Fruit fly (Drosophila melanogaster) whole organism, prepupa: ENCODE results near the gene Naglu.
A peak's percentile ranks its signal among the peaks of the same experiment; 100 is the strongest.

Source experiments
- CG10631 ChIP-seq: fragments of 200-800 bp; sonication (Bioruptor generic); optimal IDR thresholded peaks from 2 replicates; lab custom pipeline; 2016; ENCODE audit warnings: missing biosample characterization, missing genetic modification characterization
- CG10669 ChIP-seq: fragments of 200-800 bp; sonication (Bioruptor generic); optimal IDR thresholded peaks from 3 replicates; lab custom pipeline; 2018; ENCODE audit warnings: missing biosample characterization, mild to moderate bottlenecking, missing genetic modification characterization, moderate library complexity
- CG11294 ChIP-seq: fragments of 200-800 bp; sonication (Bioruptor generic); IDR thresholded peaks from 2 replicates; pipeline ENCODE4 v1.3.6; 2022; ENCODE audit warnings: missing biosample characterization, missing genetic modification characterization
- CG11902 ChIP-seq: fragments of 200-800 bp; sonication (Bioruptor generic); optimal IDR thresholded peaks from 3 replicates; lab custom pipeline; 2016; ENCODE audit warnings: missing biosample characterization, missing genetic modification characterization
- CG1621 ChIP-seq: fragments of 200-800 bp; sonication (Bioruptor generic); optimal IDR thresholded peaks from 3 replicates; lab custom pipeline; 2018; ENCODE audit warnings: missing biosample characterization, mild to moderate bottlenecking, missing genetic modification characterization
- CG3032 ChIP-seq: fragments of 200-800 bp; optimal IDR thresholded peaks from 2 replicates; lab custom pipeline; 2019; ENCODE audit warnings: missing biosample characterization, mild to moderate bottlenecking, missing genetic modification characterization, moderate library complexity
- CG32006 ChIP-seq: fragments of 200-800 bp; sonication (Bioruptor generic); optimal IDR thresholded peaks from 3 replicates; lab custom pipeline; 2017; ENCODE audit warnings: missing biosample characterization, mild to moderate bottlenecking, missing genetic modification characterization
- CG34406 ChIP-seq: fragments of 200-800 bp; sonication (Bioruptor generic); optimal IDR thresholded peaks from 3 replicates; lab custom pipeline; 2016; ENCODE audit warnings: missing biosample characterization, missing genetic modification characterization
- CG7368 ChIP-seq: fragments of 200-800 bp; sonication (Bioruptor generic); optimal IDR thresholded peaks from 3 replicates; lab custom pipeline; 2016; ENCODE audit warnings: missing biosample characterization, missing genetic modification characterization
- CG9139 ChIP-seq: fragments of 200-800 bp; sonication (Bioruptor generic); optimal IDR thresholded peaks from 3 replicates; lab custom pipeline; 2017; ENCODE audit warnings: missing biosample characterization, mild to moderate bottlenecking, missing genetic modification characterization
- Ets96B ChIP-seq: fragments of 200-800 bp; optimal IDR thresholded peaks from 2 replicates; lab custom pipeline; 2019; ENCODE audit warnings: missing biosample characterization, mild to moderate bottlenecking, missing genetic modification characterization, moderate library complexity
- Gug ChIP-seq: fragments of 200-800 bp; sonication (Bioruptor generic); IDR thresholded peaks from 2 replicates; pipeline ENCODE4 v1.3.6; 2022; ENCODE audit warnings: missing biosample characterization, missing genetic modification characterization
- Hr38 ChIP-seq: sonication (Bioruptor generic); optimal IDR thresholded peaks from 2 replicates; lab custom pipeline; 2016; ENCODE audit warnings: missing biosample characterization, missing genetic modification characterization
- Hr4 ChIP-seq: fragments of 200-800 bp; sonication (Bioruptor generic); optimal IDR thresholded peaks from 3 replicates; lab custom pipeline; 2016; ENCODE audit warnings: missing biosample characterization, missing genetic modification characterization
- OdsH ChIP-seq: fragments of 200-800 bp; sonication (Bioruptor generic); optimal IDR thresholded peaks from 3 replicates; lab custom pipeline; 2016; ENCODE audit warnings: missing biosample characterization, missing genetic modification characterization
- Sox14 ChIP-seq: fragments of 200-800 bp; sonication (Bioruptor generic); optimal IDR thresholded peaks from 3 replicates; lab custom pipeline; 2016; ENCODE audit warnings: missing biosample characterization, missing genetic modification characterization
- achi ChIP-seq: fragments of 200-800 bp; sonication (Bioruptor generic); optimal IDR thresholded peaks from 3 replicates; lab custom pipeline; 2016; ENCODE audit warnings: missing biosample characterization, missing genetic modification characterization
- acj6 ChIP-seq: fragments of 200-800 bp; sonication (Bioruptor generic); optimal IDR thresholded peaks from 3 replicates; lab custom pipeline; 2016; ENCODE audit warnings: missing biosample characterization, missing genetic modification characterization
- net ChIP-seq: fragments of 200-800 bp; sonication (Bioruptor generic); optimal IDR thresholded peaks from 3 replicates; lab custom pipeline; 2016; ENCODE audit warnings: missing biosample characterization, missing genetic modification characterization
- ss ChIP-seq, 2 experiments: fragments of 200-800 bp; sonication (Bioruptor generic); optimal IDR thresholded peaks; 2 replicates in 1 of 2; 3 replicates in 1 of 2; lab custom pipeline; 2017 to 2018; ENCODE audit warnings: mild to moderate bottlenecking in 2 of 2, missing biosample characterization in 2 of 2, missing genetic modification characterization in 2 of 2, moderate library complexity in 1 of 2
- svp ChIP-seq: fragments of 200-800 bp; sonication (Bioruptor generic); peaks from one replicate; lab custom pipeline; 2016; ENCODE audit warnings: missing biosample characterization, missing genetic modification characterization

Naglu gene

dm6 chr2L:8361204-8361952, 50.3 kb downstream of the Naglu start (continued):
- no peak for TF ChIP-seq CG9139
- peak; percentile 60 for TF ChIP-seq achi (GFP tag; lab: Kevin White, UChicago)
- peak; percentile 69 for TF ChIP-seq OdsH (GFP tag; lab: Kevin White, UChicago)
- TF ChIP-seq acj6 = peak; percentile 67
- TF ChIP-seq CG34406 (GFP tag; lab: Kevin White, UChicago) = peak; percentile 46
- peak; percentile 27; the same call in 1 of the 2 replicates for TF ChIP-seq CG11294 (GFP tag; lab: Robert Waterston, UW)
- peak; percentile 20 for TF ChIP-seq CG11902
- peak; percentile 50 for TF ChIP-seq Sox14
- no peak for TF ChIP-seq CG1621 (tag; lab: Kevin White, UChicago)
- TF ChIP-seq ss (GFP tag; optimal IDR thresholded peaks at IDR 0.05; lab: Kevin White, UChicago) = peak; percentile 30 to 62
- TF ChIP-seq Hr4 = peak; percentile 80
- TF ChIP-seq svp = peak; percentile 85
- 0 out of 2 replicates have a peak, but pooled peaks have one; percentile 25 for TF ChIP-seq Gug (GFP tag; lab: Robert Waterston, UW)
- TF ChIP-seq CG3032 (tag; lab: Kevin White, UChicago) = peak; percentile 56
- peak; percentile 17 for TF ChIP-seq Ets96B
- TF ChIP-seq CG7368 (GFP tag; lab: Kevin White, UChicago) = no peak
- peak; percentile 47 for TF ChIP-seq net (GFP tag; lab: Kevin White, UChicago)
- peak; percentile 42 for TF ChIP-seq CG10631 (GFP tag; lab: Kevin White, UChicago)
- no peak for TF ChIP-seq Hr38
- peak; percentile 32 for TF ChIP-seq CG10669 (GFP tag; lab: Kevin White, UChicago)
- TF ChIP-seq CG32006 (GFP tag; lab: Kevin White, UChicago) = peak; percentile 73
